Worm (Caenorhabditis elegans) whole organism, young adult: ENCODE results near the gene nhr-19.

Experiments
- B0019.2 ChIP-seq: fragments of 200-800 bp; sonication (Bioruptor generic); conservative IDR thresholded peaks from 2 replicates; pipeline ENCODE4 v1.3.6; 2022; ENCODE audit warnings: missing genetic modification reagents, missing genetic modification characterization, missing compliant biosample characterization
- B0035.1 ChIP-seq: sonication (generic microtip); optimal IDR thresholded peaks from 2 replicates; lab custom pipeline; 2016; ENCODE audit warnings: missing genetic modification characterization, mild to moderate bottlenecking, missing compliant biosample characterization, missing genotype, missing genetic modification reagents
- B0261.1 ChIP-seq: sonication (generic microtip); optimal IDR thresholded peaks from 2 replicates; lab custom pipeline; 2016; ENCODE audit warnings: mild to moderate bottlenecking, missing genetic modification characterization, moderate library complexity, missing compliant biosample characterization
- C06A6.2 ChIP-seq: fragments of 200-800 bp; sonication (Bioruptor generic); conservative IDR thresholded peaks from 2 replicates; pipeline ENCODE4 v1.3.6; 2022; ENCODE audit warnings: missing genetic modification characterization, missing compliant biosample characterization
- F33H1.4 ChIP-seq: fragments of 200-800 bp; sonication (Bioruptor generic); IDR thresholded peaks from 2 replicates; pipeline ENCODE4 v1.3.6; 2022; ENCODE audit warnings: missing genetic modification reagents, missing genetic modification characterization, missing compliant biosample characterization
- F49E8.2 ChIP-seq: sonication (generic microtip); optimal IDR thresholded peaks from 3 replicates; lab custom pipeline; 2017; ENCODE audit warnings: missing genetic modification characterization, mild to moderate bottlenecking, missing compliant biosample characterization, antibody characterized with exemption, moderate library complexity; ENCODE audit not compliant: insufficient read depth
- F57A8.1 ChIP-seq: fragments of 200-800 bp; sonication (Bioruptor generic); optimal IDR thresholded peaks from 2 replicates; lab custom pipeline; 2018; ENCODE audit warnings: mild to moderate bottlenecking, missing genetic modification characterization, moderate library complexity, missing compliant biosample characterization
- K11D2.4 ChIP-seq: fragments of 200-800 bp; sonication (Bioruptor generic); IDR thresholded peaks from 2 replicates; pipeline ENCODE4 v1.3.6; 2022; ENCODE audit warnings: missing genetic modification reagents, missing genetic modification characterization, missing compliant biosample characterization
- K12H6.12 ChIP-seq: fragments of 200-800 bp; sonication (Bioruptor generic); optimal IDR thresholded peaks from 2 replicates; lab custom pipeline; 2018; ENCODE audit warnings: mild to moderate bottlenecking, missing genetic modification characterization, missing compliant biosample characterization
- Y56A3A.18 ChIP-seq: fragments of 200-800 bp; sonication (Bioruptor generic); IDR thresholded peaks from 2 replicates; pipeline ENCODE4 v1.3.6; 2022; ENCODE audit warnings: missing genetic modification reagents, missing genetic modification characterization, missing compliant biosample characterization
- ZK185.1 ChIP-seq: sonication (generic microtip); optimal IDR thresholded peaks from 2 replicates; lab custom pipeline; 2016; ENCODE audit warnings: mild to moderate bottlenecking, missing genetic modification characterization, missing compliant biosample characterization; ENCODE audit not compliant: poor library complexity, severe bottlenecking
- ama-1 ChIP-seq, 3 experiments: fragments of 150-350 bp in 1 of 3; sonication (generic microtip) in 2 of 3; optimal IDR thresholded peaks; 2 replicates each; lab custom pipeline; 2014 to 2018; ENCODE audit warnings: missing biosample characterization in 2 of 3, missing genetic modification characterization in 2 of 3, missing genetic modification reagents in 2 of 3
- aptf-2 ChIP-seq: fragments of 200-800 bp; sonication (Bioruptor generic); conservative IDR thresholded peaks from 2 replicates; pipeline ENCODE4 v1.3.6; 2022; ENCODE audit warnings: missing genetic modification reagents, missing genetic modification characterization, missing compliant biosample characterization
- atf-7 ChIP-seq: sonication (generic microtip); optimal IDR thresholded peaks from 2 replicates; lab custom pipeline; 2017; ENCODE audit warnings: mild to moderate bottlenecking, missing genetic modification characterization, missing compliant biosample characterization
- attf-3 ChIP-seq: fragments of 200-800 bp; sonication (Bioruptor generic); conservative IDR thresholded peaks from 2 replicates; pipeline ENCODE4 v1.3.6; 2022; ENCODE audit warnings: missing genetic modification reagents, missing genetic modification characterization, missing compliant biosample characterization
- attf-5 ChIP-seq: fragments of 200-800 bp; sonication (Bioruptor generic); optimal IDR thresholded peaks from 2 replicates; lab custom pipeline; 2018; ENCODE audit warnings: mild to moderate bottlenecking, missing genetic modification characterization, missing compliant biosample characterization
- bed-1 ChIP-seq: fragments of 200-800 bp; sonication (Bioruptor generic); IDR thresholded peaks from 2 replicates; pipeline ENCODE4 v1.3.6; 2022; ENCODE audit warnings: missing genetic modification reagents, missing genetic modification characterization, missing compliant biosample characterization
- ccch-3 ChIP-seq: fragments of 200-800 bp; sonication (Bioruptor generic); optimal IDR thresholded peaks from 2 replicates; lab custom pipeline; 2018; ENCODE audit warnings: mild to moderate bottlenecking, missing genetic modification characterization, missing compliant biosample characterization
- ceh-27 ChIP-seq: fragments of 200-800 bp; sonication (Bioruptor generic); optimal IDR thresholded peaks from 2 replicates; lab custom pipeline; 2018; ENCODE audit warnings: mild to moderate bottlenecking, missing genetic modification characterization, moderate library complexity, missing compliant biosample characterization
- ceh-91 ChIP-seq: fragments of 200-800 bp; sonication (Bioruptor generic); IDR thresholded peaks from 2 replicates; pipeline ENCODE4 v1.3.6; 2022; ENCODE audit warnings: missing genetic modification reagents, missing genetic modification characterization, missing compliant biosample characterization
- chd-7 ChIP-seq: sonication (generic microtip); optimal IDR thresholded peaks from 2 replicates; lab custom pipeline; 2016; ENCODE audit warnings: mild to moderate bottlenecking, missing genetic modification characterization, moderate library complexity, missing compliant biosample characterization
- die-1 ChIP-seq: sonication (generic microtip); optimal IDR thresholded peaks from 2 replicates; lab custom pipeline; 2016; ENCODE audit warnings: missing genotype, mild to moderate bottlenecking, missing genetic modification characterization, missing compliant biosample characterization
- dpff-1 ChIP-seq: sonication (generic microtip); optimal IDR thresholded peaks from 2 replicates; lab custom pipeline; 2017; ENCODE audit warnings: mild to moderate bottlenecking, missing genetic modification characterization, missing compliant biosample characterization
- egrh-3 ChIP-seq: fragments of 200-800 bp; sonication (Bioruptor generic); IDR thresholded peaks from 2 replicates; pipeline ENCODE4 v1.3.6; 2022; ENCODE audit warnings: missing genetic modification reagents, missing genetic modification characterization, missing compliant biosample characterization
- ets-4 ChIP-seq: fragments of 200-800 bp; sonication (Bioruptor generic); optimal IDR thresholded peaks from 2 replicates; lab custom pipeline; 2018; ENCODE audit warnings: mild to moderate bottlenecking, missing genetic modification characterization, missing compliant biosample characterization
- gei-17 ChIP-seq: fragments of 200-800 bp; sonication (Bioruptor generic); optimal IDR thresholded peaks from 2 replicates; lab custom pipeline; 2018; ENCODE audit warnings: mild to moderate bottlenecking, missing genetic modification characterization, missing compliant biosample characterization
- hlh-12 ChIP-seq: sonication (generic microtip); optimal IDR thresholded peaks from 2 replicates; lab custom pipeline; 2016; ENCODE audit warnings: missing genetic modification characterization, missing compliant biosample characterization
- hlh-26 ChIP-seq: fragments of 200-800 bp; sonication (Bioruptor generic); conservative IDR thresholded peaks from 2 replicates; pipeline ENCODE4 v1.3.6; 2022; ENCODE audit warnings: missing genetic modification reagents, missing genetic modification characterization, missing compliant biosample characterization
- hrde-1 ChIP-seq: sonication (generic microtip); optimal IDR thresholded peaks from 2 replicates; lab custom pipeline; 2016; ENCODE audit warnings: missing genetic modification characterization, mild to moderate bottlenecking, missing compliant biosample characterization, moderate library complexity, missing genotype, missing genetic modification reagents, borderline replicate concordance
- let-607 ChIP-seq, 2 experiments: fragments of 200-800 bp in 1 of 2; sonication (Bioruptor generic) in 1 of 2; sonication (generic microtip) in 1 of 2; optimal IDR thresholded peaks; 2 replicates each; lab custom pipeline; 2016 to 2018; ENCODE audit warnings: mild to moderate bottlenecking in 2 of 2, missing compliant biosample characterization in 2 of 2, missing genetic modification characterization in 2 of 2, moderate library complexity in 2 of 2, missing genotype in 1 of 2
- lin-26 ChIP-seq: fragments of 200-800 bp; sonication (Bioruptor generic); IDR thresholded peaks from 2 replicates; pipeline ENCODE4 v1.3.6; 2022; ENCODE audit warnings: missing genetic modification reagents, missing genetic modification characterization, missing compliant biosample characterization
- lin-40 ChIP-seq: sonication (generic microtip); optimal IDR thresholded peaks from 2 replicates; lab custom pipeline; 2016; ENCODE audit warnings: missing genetic modification characterization, mild to moderate bottlenecking, missing compliant biosample characterization, missing genotype, missing genetic modification reagents
- lsy-27 ChIP-seq: sonication (generic microtip); optimal IDR thresholded peaks from 2 replicates; lab custom pipeline; 2017; ENCODE audit warnings: missing genetic modification characterization, mild to moderate bottlenecking, missing compliant biosample characterization, antibody characterized with exemption, missing genotype, borderline replicate concordance; ENCODE audit not compliant: insufficient read depth
- madf-6 ChIP-seq: fragments of 200-800 bp; sonication (Bioruptor generic); IDR thresholded peaks from 2 replicates; pipeline ENCODE4 v1.3.6; 2022; ENCODE audit warnings: missing genetic modification reagents, missing genetic modification characterization, missing compliant biosample characterization
- mcd-1 ChIP-seq: fragments of 200-800 bp; sonication (Bioruptor generic); IDR thresholded peaks from 2 replicates; pipeline ENCODE4 v1.3.6; 2022; ENCODE audit warnings: missing genetic modification reagents, missing genetic modification characterization, missing compliant biosample characterization
- mel-28 ChIP-seq: sonication (generic microtip); optimal IDR thresholded peaks from 2 replicates; lab custom pipeline; 2016; ENCODE audit warnings: borderline replicate concordance, mild to moderate bottlenecking, missing genetic modification characterization, missing compliant biosample characterization
- mes-4 ChIP-seq: sonication (generic microtip); optimal IDR thresholded peaks from 2 replicates; lab custom pipeline; 2016; ENCODE audit warnings: missing genotype, missing genetic modification characterization, missing compliant biosample characterization
- nfyb-1 ChIP-seq: fragments of 200-800 bp; sonication (Bioruptor generic); IDR thresholded peaks from 2 replicates; pipeline ENCODE4 v1.3.6; 2022; ENCODE audit warnings: missing genetic modification reagents, missing genetic modification characterization, missing compliant biosample characterization
- nhr-179 ChIP-seq: sonication (generic microtip); optimal IDR thresholded peaks from 2 replicates; lab custom pipeline; 2016; ENCODE audit warnings: mild to moderate bottlenecking, missing genetic modification characterization, missing compliant biosample characterization
- rec-8 ChIP-seq, 2 experiments: sonication (generic microtip); optimal IDR thresholded peaks; 2 replicates each; lab custom pipeline; 2016; ENCODE audit warnings: mild to moderate bottlenecking in 2 of 2, missing genetic modification characterization in 2 of 2, missing genetic modification reagents in 2 of 2, missing genotype in 2 of 2, missing biosample characterization in 1 of 2, missing compliant biosample characterization in 1 of 2, moderate library complexity in 1 of 2
- snpc-1.3 ChIP-seq: sonication (generic microtip); optimal IDR thresholded peaks from 2 replicates; lab custom pipeline; 2017; ENCODE audit warnings: missing genetic modification characterization, mild to moderate bottlenecking, missing compliant biosample characterization, antibody characterized with exemption, moderate library complexity, missing genotype, missing genetic modification reagents; ENCODE audit not compliant: insufficient read depth
- sptf-2 ChIP-seq: fragments of 200-800 bp; sonication (Bioruptor generic); optimal IDR thresholded peaks from 2 replicates; lab custom pipeline; 2018; ENCODE audit warnings: mild to moderate bottlenecking, missing genetic modification characterization, missing compliant biosample characterization
- zfh-2 ChIP-seq: fragments of 200-800 bp; sonication (Bioruptor generic); conservative IDR thresholded peaks from 2 replicates; pipeline ENCODE4 v1.3.6; 2022; ENCODE audit warnings: missing genetic modification reagents, missing genetic modification characterization, missing compliant biosample characterization
- ztf-18 ChIP-seq: sonication (generic microtip); optimal IDR thresholded peaks from 2 replicates; lab custom pipeline; 2016; ENCODE audit warnings: missing genotype, mild to moderate bottlenecking, missing genetic modification characterization, missing compliant biosample characterization
- ztf-28 ChIP-seq: fragments of 200-800 bp; sonication (Bioruptor generic); IDR thresholded peaks from 2 replicates; pipeline ENCODE4 v1.3.6; 2022; ENCODE audit warnings: missing genetic modification reagents, missing genetic modification characterization, missing compliant biosample characterization

The nhr-19 gene

DNA sequence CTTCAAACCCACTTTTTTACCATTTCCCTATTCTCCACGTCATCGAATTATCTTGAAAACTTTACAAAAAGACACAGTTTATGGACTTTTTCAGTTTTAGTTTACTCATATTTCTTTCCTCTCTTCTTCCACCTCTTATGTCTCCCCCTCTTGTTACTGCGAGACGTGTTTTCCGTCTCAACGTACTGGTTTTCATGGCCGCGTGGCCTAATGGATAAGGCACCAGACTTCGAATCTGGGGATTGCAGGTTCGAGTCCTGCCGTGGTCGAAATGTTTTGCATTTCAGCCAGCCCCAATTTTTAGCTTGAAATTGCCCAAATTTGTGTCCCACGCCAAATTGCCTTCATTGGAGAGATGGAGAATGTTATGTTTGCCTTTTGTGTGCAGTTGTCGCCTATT, 39.3 kb downstream of the nhr-19 start (continued):
- TF ChIP-seq B0019.2 (GFP tag; lab: Robert Waterston, UW) = no peak
- TF ChIP-seq mes-4 (tag; lab: Kevin White, UChicago) = peak; percentile 58
- TF ChIP-seq sptf-2 (GFP tag; lab: Kevin White, UChicago) = peak; percentile 12
- peak; percentile 63 for TF ChIP-seq mcd-1 (GFP tag; lab: Robert Waterston, UW)
- no peak for TF ChIP-seq nhr-179 (tag; lab: Kevin White, UChicago)
- no peak for TF ChIP-seq zfh-2 (GFP tag; lab: Robert Waterston, UW)
- peak; percentile 54 for TF ChIP-seq atf-7 (tag; lab: Kevin White, UChicago)
- no peak for TF ChIP-seq gei-17 (GFP tag; lab: Kevin White, UChicago)
- TF ChIP-seq bed-1 (GFP tag; lab: Robert Waterston, UW) = 0 out of 2 replicates have a peak, but pooled peaks have one; percentile 57
- peak; percentile 65 for TF ChIP-seq madf-6 (GFP tag; lab: Robert Waterston, UW)
- TF ChIP-seq ceh-27 (GFP tag; lab: Kevin White, UChicago) = peak; percentile 79
- TF ChIP-seq F57A8.1 (GFP tag; lab: Kevin White, UChicago) = peak; percentile 90
- TF ChIP-seq die-1 (tag; lab: Kevin White, UChicago) = peak; percentile 90
- peak; percentile 62 for TF ChIP-seq lin-40 (tag; lab: Kevin White, UChicago)
- TF ChIP-seq lsy-27 = no peak
- TF ChIP-seq K11D2.4 (GFP tag; lab: Robert Waterston, UW) = 0 out of 2 replicates have a peak, but pooled peaks have one; percentile 55
- TF ChIP-seq ets-4 (GFP tag; lab: Kevin White, UChicago) = no peak
- 0 out of 2 replicates have a peak, but pooled peaks have one; percentile 58 for TF ChIP-seq ztf-28 (GFP tag; lab: Robert Waterston, UW)
- peak; percentile 55 for TF ChIP-seq snpc-1.3 (tag; lab: Kevin White, UChicago)
- peak in 1 of 2 experiments; percentile 48 for TF ChIP-seq let-607 (tag; optimal IDR thresholded peaks at IDR 0.05; lab: Kevin White, UChicago)
- no peak for TF ChIP-seq ccch-3
- TF ChIP-seq K12H6.12 (tag; lab: Kevin White, UChicago) = peak; percentile 52
- TF ChIP-seq F49E8.2 = peak; percentile 45
- no peak for TF ChIP-seq dpff-1
- 0 out of 2 replicates have a peak, but pooled peaks have one; percentile 17 for TF ChIP-seq C06A6.2 (GFP tag; lab: Robert Waterston, UW)
- peak; percentile 97 for TF ChIP-seq lin-26 (GFP tag; lab: Robert Waterston, UW)
- TF ChIP-seq hlh-26 (GFP tag; lab: Robert Waterston, UW) = no peak
- TF ChIP-seq hrde-1 (tag; lab: Kevin White, UChicago) = peak; percentile 68
- peak; percentile 72 for TF ChIP-seq ztf-18 (tag; lab: Kevin White, UChicago)
- peak; percentile 77; the same call in 1 of the 2 replicates for TF ChIP-seq Y56A3A.18
- TF ChIP-seq mel-28 (tag; lab: Kevin White, UChicago) = peak; percentile 21
- no peak for TF ChIP-seq ama-1 (optimal IDR thresholded peaks at IDR 0.05; lab: Kevin White, UChicago)
- peak in 1 of 2 experiments; percentile 85 for TF ChIP-seq ama-1 (GFP tag; optimal IDR thresholded peaks at IDR 0.05; lab: Kevin White, UChicago)
- no peak for TF ChIP-seq hlh-12 (tag; lab: Kevin White, UChicago)
- peak; percentile 32 for TF ChIP-seq B0035.1
- TF ChIP-seq rec-8 (tag; optimal IDR thresholded peaks at IDR 0.05; lab: Kevin White, UChicago) = peak; percentile 64 to 90
- peak; percentile 46; the same call in 1 of the 2 replicates for TF ChIP-seq F33H1.4 (GFP tag; lab: Robert Waterston, UW)
- peak; percentile 80 for TF ChIP-seq chd-7 (tag; lab: Kevin White, UChicago)
- peak; percentile 93 for TF ChIP-seq B0261.1 (tag; lab: Kevin White, UChicago)
- peak; percentile 87 for TF ChIP-seq nfyb-1
- TF ChIP-seq aptf-2 (GFP tag; lab: Robert Waterston, UW) = 0 out of 2 replicates have a peak, but pooled peaks have one; percentile 65
- TF ChIP-seq attf-3 (GFP tag; lab: Robert Waterston, UW) = peak; percentile 72
- TF ChIP-seq egrh-3 = peak; percentile 29; the same call in 1 of the 2 replicates
- peak; percentile 61 for TF ChIP-seq attf-5
- TF ChIP-seq ZK185.1 = peak; percentile 56
- TF ChIP-seq ceh-91 (GFP tag; lab: Robert Waterston, UW) = no peak
